Fruit fly (Drosophila melanogaster) whole organism, embryonic: ENCODE data around the gene Eig71Ei.

Source experiments
- ATbp ChIP-seq: fragments of 200-800 bp; sonication (Bioruptor generic); optimal IDR thresholded peaks from 2 replicates; lab custom pipeline; 2017; ENCODE audit warnings: missing biosample characterization, mild to moderate bottlenecking, missing genetic modification characterization, missing genetic modification reagents
- Abd-B ChIP-seq: fragments of 200-800 bp; sonication (Bioruptor generic); optimal IDR thresholded peaks from 2 replicates; lab custom pipeline; 2018; ENCODE audit warnings: missing biosample characterization, mild to moderate bottlenecking, missing genetic modification characterization, moderate library complexity
- Aef1 ChIP-seq: fragments of 200-800 bp; sonication (Bioruptor generic); IDR thresholded peaks from 3 replicates; pipeline ENCODE4 v1.3.6; 2022; ENCODE audit warnings: missing biosample characterization, missing genetic modification characterization
- CG11504 ChIP-seq: fragments of 200-800 bp; sonication (Bioruptor generic); optimal IDR thresholded peaks from 3 replicates; lab custom pipeline; 2019; ENCODE audit warnings: missing biosample characterization, mild to moderate bottlenecking, missing genetic modification characterization, moderate library complexity
- CG12104 ChIP-seq: fragments of 200-800 bp; sonication (Bioruptor generic); optimal IDR thresholded peaks from 3 replicates; lab custom pipeline; 2016; ENCODE audit warnings: missing biosample characterization, missing genetic modification characterization
- CG12391 ChIP-seq: fragments of 200-800 bp; sonication (Bioruptor generic); optimal IDR thresholded peaks from 3 replicates; lab custom pipeline; 2018; ENCODE audit warnings: missing biosample characterization, mild to moderate bottlenecking, missing genetic modification characterization, moderate library complexity
- CG12769 ChIP-seq: fragments of 200-800 bp; sonication (Bioruptor generic); optimal IDR thresholded peaks from 2 replicates; lab custom pipeline; 2019; ENCODE audit warnings: missing biosample characterization, mild to moderate bottlenecking, missing genetic modification characterization, moderate library complexity
- CG16779 ChIP-seq: fragments of 200-800 bp; sonication (Bioruptor generic); IDR thresholded peaks from 2 replicates; pipeline ENCODE4 v1.3.6; 2022; ENCODE audit warnings: missing biosample characterization, missing genetic modification characterization
- CG17802 ChIP-seq: fragments of 200-800 bp; sonication (Bioruptor generic); optimal IDR thresholded peaks from 2 replicates; lab custom pipeline; 2018; ENCODE audit warnings: missing biosample characterization, mild to moderate bottlenecking, missing genetic modification characterization, moderate library complexity
- CG1832 ChIP-seq: fragments of 200-800 bp; sonication (Bioruptor generic); optimal IDR thresholded peaks from 2 replicates; lab custom pipeline; 2017; ENCODE audit warnings: missing biosample characterization, mild to moderate bottlenecking, missing genetic modification characterization, inconsistent platforms
- CG18619 ChIP-seq: fragments of 200-800 bp; sonication (Bioruptor generic); optimal IDR thresholded peaks from 3 replicates; lab custom pipeline; 2017; ENCODE audit warnings: missing biosample characterization, mild to moderate bottlenecking, missing genetic modification characterization
- CG2120 ChIP-seq: fragments of 200-800 bp; sonication (Bioruptor generic); optimal IDR thresholded peaks from 3 replicates; lab custom pipeline; 2016; ENCODE audit warnings: missing biosample characterization, missing genetic modification characterization
- CG2678 ChIP-seq: fragments of 200-800 bp; sonication (Bioruptor generic); optimal IDR thresholded peaks from 3 replicates; lab custom pipeline; 2019; ENCODE audit warnings: missing biosample characterization, mild to moderate bottlenecking, missing genetic modification characterization, moderate library complexity
- CG30020 ChIP-seq: fragments of 200-800 bp; optimal IDR thresholded peaks from 2 replicates; lab custom pipeline; 2019; ENCODE audit warnings: missing biosample characterization, mild to moderate bottlenecking, missing genetic modification characterization, moderate library complexity
- CG32767 ChIP-seq: fragments of 200-800 bp; sonication (Bioruptor generic); IDR thresholded peaks from 2 replicates; pipeline ENCODE4 v1.3.6; 2022; ENCODE audit warnings: missing biosample characterization, missing genetic modification characterization
- CG4820 ChIP-seq: fragments of 200-800 bp; sonication (Bioruptor generic); optimal IDR thresholded peaks from 3 replicates; lab custom pipeline; 2016; ENCODE audit warnings: missing biosample characterization, missing genetic modification characterization
- CG6272 ChIP-seq: fragments of 200-800 bp; sonication (Bioruptor generic); IDR thresholded peaks from 2 replicates; pipeline ENCODE4 v1.3.6; 2022; ENCODE audit warnings: missing biosample characterization, missing genetic modification characterization
- CG8944 ChIP-seq: fragments of 200-800 bp; sonication (Bioruptor generic); optimal IDR thresholded peaks from 3 replicates; lab custom pipeline; 2016; ENCODE audit warnings: missing biosample characterization, missing genetic modification characterization
- E2f1 ChIP-seq: fragments of 200-800 bp; sonication (Bioruptor generic); IDR thresholded peaks from 2 replicates; pipeline ENCODE4 v1.3.6; 2022; ENCODE audit warnings: missing biosample characterization, missing genetic modification characterization
- Fer3 ChIP-seq: fragments of 200-800 bp; sonication (Bioruptor generic); optimal IDR thresholded peaks from 2 replicates; lab custom pipeline; 2018; ENCODE audit warnings: missing biosample characterization, mild to moderate bottlenecking, missing genetic modification characterization, moderate library complexity
- H15 ChIP-seq: fragments of 200-800 bp; sonication (Bioruptor generic); IDR thresholded peaks from 3 replicates; pipeline ENCODE4 v1.3.6; 2022; ENCODE audit warnings: missing biosample characterization, missing genetic modification characterization
- HLH3B ChIP-seq: fragments of 200-800 bp; sonication (Bioruptor generic); IDR thresholded peaks from 2 replicates; pipeline ENCODE4 v1.3.6; 2022; ENCODE audit warnings: missing biosample characterization, missing genetic modification characterization
- Hr51 ChIP-seq, 2 experiments: fragments of 200-800 bp; sonication (Bioruptor generic); optimal IDR thresholded peaks; 2 replicates in 1 of 2; 3 replicates in 1 of 2; lab custom pipeline; 2016 to 2018; ENCODE audit warnings: missing biosample characterization in 2 of 2, missing genetic modification characterization in 2 of 2, mild to moderate bottlenecking in 1 of 2, moderate library complexity in 1 of 2
- MESR4 ChIP-seq: fragments of 200-800 bp; sonication (Bioruptor generic); optimal IDR thresholded peaks from 2 replicates; lab custom pipeline; 2018; ENCODE audit warnings: missing biosample characterization, mild to moderate bottlenecking, missing genetic modification characterization, moderate library complexity
- Mrtf ChIP-seq: fragments of 200-800 bp; sonication (Bioruptor generic); IDR thresholded peaks from 3 replicates; pipeline ENCODE4 v1.3.6; 2022; ENCODE audit warnings: missing biosample characterization, missing genetic modification characterization
- Opbp ChIP-seq: fragments of 200-800 bp; sonication (Bioruptor generic); IDR thresholded peaks from 3 replicates; pipeline ENCODE4 v1.3.6; 2022; ENCODE audit warnings: missing biosample characterization, missing genetic modification characterization; ENCODE audit not compliant: partially characterized antibody
- Optix ChIP-seq: fragments of 200-800 bp; sonication (Bioruptor generic); IDR thresholded peaks from 3 replicates; pipeline ENCODE4 v1.3.6; 2022; ENCODE audit warnings: missing biosample characterization, missing genetic modification characterization
- Pdp1 ChIP-seq, 2 experiments: fragments of 200-800 bp; sonication (Bioruptor generic); optimal IDR thresholded peaks; 3 replicates each; lab custom pipeline; 2016; ENCODE audit warnings: missing biosample characterization in 2 of 2, missing genetic modification characterization in 2 of 2, mild to moderate bottlenecking in 1 of 2, moderate library complexity in 1 of 2
- Rfx ChIP-seq: fragments of 200-800 bp; sonication (Bioruptor generic); IDR thresholded peaks from 2 replicates; pipeline ENCODE4 v1.3.6; 2022; ENCODE audit warnings: missing biosample characterization, missing genetic modification characterization
- Scr ChIP-seq: fragments of 200-800 bp; sonication (Bioruptor generic); IDR thresholded peaks from 2 replicates; pipeline ENCODE4 v1.3.6; 2022; ENCODE audit warnings: missing biosample characterization, missing genetic modification characterization; ENCODE audit not compliant: partially characterized antibody
- ara ChIP-seq: fragments of 200-800 bp; sonication (Bioruptor generic); IDR thresholded peaks from 2 replicates; pipeline ENCODE4 v1.3.6; 2022; ENCODE audit warnings: missing biosample characterization, missing genetic modification characterization
- chinmo ChIP-seq: fragments of 200-800 bp; sonication (Bioruptor generic); IDR thresholded peaks from 4 replicates; pipeline ENCODE4 v1.3.6; 2022; ENCODE audit warnings: missing biosample characterization, missing genetic modification characterization; ENCODE audit not compliant: partially characterized antibody
- esg ChIP-seq: fragments of 200-800 bp; sonication (Bioruptor generic); conservative IDR thresholded peaks from 2 replicates; pipeline ENCODE4 v1.3.6; 2022; ENCODE audit warnings: missing biosample characterization, missing genetic modification characterization
- fu2 ChIP-seq: fragments of 200-800 bp; sonication (Bioruptor generic); optimal IDR thresholded peaks from 2 replicates; lab custom pipeline; 2016; ENCODE audit warnings: missing biosample characterization, missing genetic modification characterization
- gsb-n ChIP-seq: fragments of 200-800 bp; sonication (Bioruptor generic); optimal IDR thresholded peaks from 3 replicates; lab custom pipeline; 2018; ENCODE audit warnings: missing biosample characterization, mild to moderate bottlenecking, missing genetic modification characterization
- jigr1 ChIP-seq: fragments of 200-800 bp; sonication (Bioruptor generic); IDR thresholded peaks from 3 replicates; pipeline ENCODE4 v1.3.6; 2022; ENCODE audit warnings: missing biosample characterization, missing genetic modification characterization
- mirr ChIP-seq: fragments of 200-800 bp; sonication (Bioruptor generic); optimal IDR thresholded peaks from 3 replicates; lab custom pipeline; 2018; ENCODE audit warnings: missing biosample characterization, mild to moderate bottlenecking, missing genetic modification characterization
- p53 ChIP-seq: fragments of 200-800 bp; sonication (Bioruptor generic); optimal IDR thresholded peaks from 2 replicates; lab custom pipeline; 2016; ENCODE audit warnings: missing biosample characterization, missing genetic modification characterization
- pho ChIP-seq: fragments of 200-800 bp; sonication (Bioruptor generic); optimal IDR thresholded peaks from 2 replicates; lab custom pipeline; 2016; ENCODE audit warnings: missing biosample characterization, missing genetic modification characterization
- pzg ChIP-seq: fragments of 200-800 bp; sonication (Bioruptor generic); optimal IDR thresholded peaks from 3 replicates; lab custom pipeline; 2018; ENCODE audit warnings: missing biosample characterization, mild to moderate bottlenecking, missing genetic modification characterization, moderate library complexity
- repo ChIP-seq: fragments of 200-800 bp; sonication (Bioruptor generic); optimal IDR thresholded peaks from 2 replicates; lab custom pipeline; 2016; ENCODE audit warnings: missing biosample characterization, missing genetic modification characterization
- sc ChIP-seq, 3 experiments: fragments of >200 bp in 2 of 3; fragments of 200-800 bp in 1 of 3; sonication (Bioruptor generic) in 1 of 3; optimal IDR thresholded peaks; 2 replicates in 2 of 3; 3 replicates in 1 of 3; lab custom pipeline; 2017; ENCODE audit warnings: mild to moderate bottlenecking in 1 of 3, missing biosample characterization in 1 of 3, missing genetic modification characterization in 1 of 3, missing genetic modification reagents in 1 of 3
- so ChIP-seq: fragments of 200-800 bp; sonication (Bioruptor generic); IDR thresholded peaks from 3 replicates; pipeline ENCODE4 v1.3.6; 2022; ENCODE audit warnings: missing biosample characterization, missing genetic modification characterization
- stc ChIP-seq: fragments of 200-800 bp; sonication (Bioruptor generic); IDR thresholded peaks from 2 replicates; pipeline ENCODE4 v1.3.6; 2022; ENCODE audit warnings: missing biosample characterization, missing genetic modification characterization
- tll ChIP-seq, 2 experiments: fragments of 200-800 bp in 1 of 2; fragments of >200 bp in 1 of 2; sonication (Bioruptor generic) in 1 of 2; optimal IDR thresholded peaks; 2 replicates each; lab custom pipeline; 2017 to 2019; ENCODE audit warnings: missing biosample characterization in 2 of 2, missing genetic modification characterization in 2 of 2, mild to moderate bottlenecking in 1 of 2, moderate library complexity in 1 of 2
- tup ChIP-seq: fragments of 200-800 bp; sonication (Bioruptor generic); optimal IDR thresholded peaks from 2 replicates; lab custom pipeline; 2016; ENCODE audit warnings: missing biosample characterization, mild to moderate bottlenecking, missing genetic modification characterization, moderate library complexity
- wdn ChIP-seq: fragments of 200-800 bp; sonication (Bioruptor generic); IDR thresholded peaks from 2 replicates; pipeline ENCODE4 v1.3.6; 2022; ENCODE audit warnings: missing biosample characterization, missing genetic modification characterization
- z ChIP-seq: fragments of 200-800 bp; sonication (Bioruptor generic); IDR thresholded peaks from 3 replicates; pipeline ENCODE4 v1.3.6; 2022; ENCODE audit warnings: missing biosample characterization, missing genetic modification characterization

Eig71Ei gene

dm6 chr3L:15684017-15684416, 24.5 kb downstream of the Eig71Ei start (continued):
- TF ChIP-seq CG16779 (GFP tag; lab: Robert Waterston, UW) (no peak), MESR4 (no peak), Pdp1 (GFP tag; optimal IDR thresholded peaks at IDR 0.05; lab: Kevin White, UChicago) (peak in 1 of 2 experiments; percentile 38), fu2 (no peak), H15 (GFP tag; lab: Robert Waterston, UW) (no peak), CG11504 (tag; lab: Kevin White, UChicago) (no peak), E2f1 (GFP tag; lab: Robert Waterston, UW) (no peak), tll (GFP tag; optimal IDR thresholded peaks at IDR 0.05; lab: Kevin White, UChicago) (no peak), repo (GFP tag; lab: Kevin White, UChicago) (no peak), Optix (no peak), z (GFP tag; lab: Robert Waterston, UW) (no peak), sc (optimal IDR thresholded peaks at IDR 0.05; lab: Kevin White, UChicago) (no peak), sc (GFP tag; optimal IDR thresholded peaks at IDR 0.05; lab: Kevin White, UChicago) (no peak), Hr51 (GFP tag; optimal IDR thresholded peaks at IDR 0.05; lab: Kevin White, UChicago) (no peak), CG12391 (tag; lab: Kevin White, UChicago) (no peak), ara (GFP tag; lab: Robert Waterston, UW) (peak; percentile 41; the same call in 1 of the 2 replicates), Aef1 (GFP tag; lab: Robert Waterston, UW) (no peak), jigr1 (no peak), pzg (GFP tag; lab: Kevin White, UChicago) (no peak), esg (GFP tag; lab: Robert Waterston, UW) (no peak), CG12769 (tag; lab: Kevin White, UChicago) (peak; percentile 85), p53 (GFP tag; lab: Kevin White, UChicago) (no peak), Abd-B (no peak), chinmo (GFP tag; lab: Robert Waterston, UW) (peak; percentile 74; the same call in 1 of the 4 replicates), so (GFP tag; lab: Robert Waterston, UW) (0 out of 3 replicates have a peak, but pooled peaks have one; percentile 25), Scr (GFP tag; lab: Robert Waterston, UW) (no peak), stc (0 out of 2 replicates have a peak, but pooled peaks have one; percentile 14), CG6272 (GFP tag; lab: Robert Waterston, UW) (no peak)

dm6 chr3L:15687802-15688201, 28.3 kb downstream of the Eig71Ei start, which contains the start of gene CG34452:
Gene CG34452 (minus strand): TSS chr3L:15687902.
- TF ChIP-seq Mrtf (GFP tag; lab: Robert Waterston, UW) (no peak), CG8944 (GFP tag; lab: Kevin White, UChicago) (no peak)

dm6 chr3L:15689518-15689917, 30.0 kb downstream of the Eig71Ei start:
- no peak for TF ChIP-seq CG17802 (tag; lab: Kevin White, UChicago)
- no peak for TF ChIP-seq CG4820
- no peak for TF ChIP-seq Opbp (GFP tag; lab: Robert Waterston, UW)
- peak; percentile 49 for TF ChIP-seq mirr (GFP tag; lab: Kevin White, UChicago)
- no peak for TF ChIP-seq CG12104 (GFP tag; lab: Kevin White, UChicago)
- TF ChIP-seq gsb-n (tag; lab: Kevin White, UChicago), result no peak
- TF ChIP-seq wdn (GFP tag; lab: Robert Waterston, UW), result 0 out of 2 replicates have a peak, but pooled peaks have one; percentile 10
- no peak for TF ChIP-seq CG30020 (tag; lab: Kevin White, UChicago)
- TF ChIP-seq CG1832 (GFP tag; lab: Kevin White, UChicago), result no peak
- no peak for TF ChIP-seq tup
- TF ChIP-seq CG18619 (GFP tag; lab: Kevin White, UChicago), result peak; percentile 20
- TF ChIP-seq CG32767 (GFP tag; lab: Robert Waterston, UW), result no peak
- peak; percentile 18 for TF ChIP-seq pho (GFP tag; lab: Kevin White, UChicago)
- peak; percentile 7; the same call in 1 of the 2 replicates for TF ChIP-seq Rfx (GFP tag; lab: Robert Waterston, UW)
- peak; percentile 17 for TF ChIP-seq Fer3 (tag; lab: Kevin White, UChicago)
- TF ChIP-seq ATbp (GFP tag; lab: Kevin White, UChicago), result no peak
- TF ChIP-seq CG2678 (tag; lab: Kevin White, UChicago), result peak; percentile 26
- no peak for TF ChIP-seq CG11504 (tag; lab: Kevin White, UChicago)
- TF ChIP-seq HLH3B (GFP tag; lab: Robert Waterston, UW), result 0 out of 2 replicates have a peak, but pooled peaks have one; percentile 11
- peak; percentile 22 for TF ChIP-seq CG2120 (GFP tag; lab: Kevin White, UChicago)
